Fruit fly (Drosophila melanogaster): ENCODE measurements around the gene PhKgamma.

The PhKgamma gene

dm6 chrX:11714529-11715262 is 19.8 kb downstream of the PhKgamma start:
- TF ChIP-seq CG32121 (GFP tag; IDR thresholded peaks at IDR 0.05) (peak; percentile 66), CG15710 (tag; optimal IDR thresholded peaks at IDR 0.05) (no peak), Pif1A (GFP tag; optimal IDR thresholded peaks at IDR 0.05) (peak; percentile 3), CG8159 (tag; optimal IDR thresholded peaks at IDR 0.05) (no peak), CG14655 (GFP tag; optimal IDR thresholded peaks at IDR 0.05) (no peak), CG34367 (tag; optimal IDR thresholded peaks at IDR 0.05) (no peak), fd96Ca (GFP tag; IDR thresholded peaks at IDR 0.05) (peak; percentile 74), rn (GFP tag; IDR thresholded peaks at IDR 0.05) (peak; percentile 38; the same call in 1 of the 2 replicates), CG17806 (tag; optimal IDR thresholded peaks at IDR 0.05) (peak; percentile 37), CG4496 (GFP tag; IDR thresholded peaks at IDR 0.05) (peak; percentile 86; the same call in 2 of the 3 replicates), CG12605 (GFP tag; IDR thresholded peaks at IDR 0.05) (no peak; the same call in 1 of the 2 replicates), EcR (GFP tag; optimal IDR thresholded peaks at IDR 0.05) (no peak), D1 (tag; optimal IDR thresholded peaks at IDR 0.05) (no peak), Snoo (tag; optimal IDR thresholded peaks at IDR 0.05) (no peak), CG13204 (GFP tag; optimal IDR thresholded peaks at IDR 0.05) (peak; percentile 8), gl (tag; optimal IDR thresholded peaks at IDR 0.05) (no peak), CG9948 (tag; optimal IDR thresholded peaks at IDR 0.05) (no peak), Ets98B (GFP tag; IDR thresholded peaks at IDR 0.05) (peak; percentile 75), CG8301 (tag; optimal IDR thresholded peaks at IDR 0.05) (no peak), Pif1B (GFP tag; optimal IDR thresholded peaks at IDR 0.05) (peak; percentile 59), CG10348 (GFP tag; IDR thresholded peaks at IDR 0.05) (no peak; the same call in 1 of the 2 replicates)

- no peak; the same call in none of the 3 replicates for TF ChIP-seq fd96Ca (GFP tag; IDR thresholded peaks at IDR 0.05)
- no peak for TF ChIP-seq gl (tag; optimal IDR thresholded peaks at IDR 0.05)
- no peak for TF ChIP-seq CG34367 (tag; optimal IDR thresholded peaks at IDR 0.05)
- TF ChIP-seq CG10348 (GFP tag; IDR thresholded peaks at IDR 0.05), result no peak
- peak; percentile 44 for TF ChIP-seq CG9948 (tag; optimal IDR thresholded peaks at IDR 0.05)
- peak; percentile 22 for TF ChIP-seq D1 (tag; optimal IDR thresholded peaks at IDR 0.05)
- TF ChIP-seq CG15710 (tag; optimal IDR thresholded peaks at IDR 0.05), result peak; percentile 52
- TF ChIP-seq Pif1B (GFP tag; optimal IDR thresholded peaks at IDR 0.05), result peak; percentile 34
- TF ChIP-seq rn (GFP tag; IDR thresholded peaks at IDR 0.05), result no peak
- TF ChIP-seq CG17806 (tag; optimal IDR thresholded peaks at IDR 0.05), result peak; percentile 47
- TF ChIP-seq Snoo (tag; optimal IDR thresholded peaks at IDR 0.05), result peak; percentile 19
- no peak for TF ChIP-seq EcR (GFP tag; optimal IDR thresholded peaks at IDR 0.05)
- no peak for TF ChIP-seq CG13204 (GFP tag; optimal IDR thresholded peaks at IDR 0.05)
- peak; percentile 57 for TF ChIP-seq CG8301 (tag; optimal IDR thresholded peaks at IDR 0.05)
- TF ChIP-seq CG12605 (GFP tag; IDR thresholded peaks at IDR 0.05), result no peak
- peak; percentile 43 for TF ChIP-seq CG8159 (tag; optimal IDR thresholded peaks at IDR 0.05)
- no peak for TF ChIP-seq Ets98B (GFP tag; IDR thresholded peaks at IDR 0.05)
- peak; percentile 31 for TF ChIP-seq CG4496 (GFP tag; IDR thresholded peaks at IDR 0.05)
- TF ChIP-seq CG32121 (GFP tag; IDR thresholded peaks at IDR 0.05), result no peak
- TF ChIP-seq CG14655 (GFP tag; optimal IDR thresholded peaks at IDR 0.05), result peak; percentile 52
- TF ChIP-seq Pif1A (GFP tag; optimal IDR thresholded peaks at IDR 0.05), result peak; percentile 45
These were observed 20.3 kb downstream of the PhKgamma start, which contains the start of gene Amun for dm6 chrX:11715263-11715659. TSS of gene Amun (minus strand) at chrX:11715565.

DNA sequence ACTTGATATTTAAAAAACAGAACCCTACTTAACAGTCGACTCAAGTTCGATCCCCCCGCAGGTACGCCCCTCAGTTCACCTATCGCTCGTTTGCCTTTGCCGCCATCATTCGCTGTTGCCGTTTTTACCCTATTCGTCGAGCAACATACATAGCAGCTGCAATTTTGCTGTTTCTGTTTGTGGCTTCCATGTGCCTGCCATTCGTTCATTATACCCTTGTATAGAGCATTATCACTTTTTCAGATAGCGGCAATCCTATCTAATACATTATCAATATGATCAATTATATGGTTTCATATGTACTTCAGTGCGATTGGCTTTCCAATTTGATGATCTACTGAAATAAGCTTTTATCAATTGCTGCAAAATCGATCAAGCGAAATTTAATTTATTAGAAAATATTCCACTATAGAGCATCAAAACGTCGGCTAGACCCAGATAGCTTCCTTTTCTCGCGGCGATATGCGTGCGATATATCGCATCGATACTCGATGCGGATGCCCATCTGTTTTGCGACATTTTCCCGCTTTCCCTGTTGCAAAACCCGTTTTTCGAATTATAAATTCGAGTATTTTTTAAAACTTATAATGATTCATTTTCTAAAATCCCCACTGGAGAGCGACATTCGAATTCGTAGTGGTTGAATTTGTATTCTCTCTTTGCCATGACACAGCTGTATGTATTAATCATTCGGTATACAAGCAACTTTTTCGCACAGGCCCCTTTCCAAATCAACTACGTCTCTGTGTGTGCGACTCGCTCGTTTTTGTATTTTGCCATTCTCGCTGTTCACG is 21.2 kb downstream of the PhKgamma start:
- TF ChIP-seq CG13204 (GFP tag; optimal IDR thresholded peaks at IDR 0.05), result peak; percentile 79
- peak; percentile 87 for TF ChIP-seq D1 (tag; optimal IDR thresholded peaks at IDR 0.05)
- peak; percentile 81 for TF ChIP-seq gl (tag; optimal IDR thresholded peaks at IDR 0.05)
- peak; percentile 90 for TF ChIP-seq CG15710 (tag; optimal IDR thresholded peaks at IDR 0.05)
- TF ChIP-seq fd96Ca (GFP tag; IDR thresholded peaks at IDR 0.05), result peak; percentile 91
- TF ChIP-seq CG12605 (GFP tag; IDR thresholded peaks at IDR 0.05), result peak; percentile 78
- TF ChIP-seq CG17806 (tag; optimal IDR thresholded peaks at IDR 0.05), result peak; percentile 88
- no peak for TF ChIP-seq EcR (GFP tag; optimal IDR thresholded peaks at IDR 0.05)
- TF ChIP-seq CG32121 (GFP tag; IDR thresholded peaks at IDR 0.05), result peak; percentile 86
- peak; percentile 89 for TF ChIP-seq CG9948 (tag; optimal IDR thresholded peaks at IDR 0.05)
- peak; percentile 95 for TF ChIP-seq CG8159 (tag; optimal IDR thresholded peaks at IDR 0.05)
- peak; percentile 93 for TF ChIP-seq CG8301 (tag; optimal IDR thresholded peaks at IDR 0.05)
- peak; percentile 61 for TF ChIP-seq rn (GFP tag; IDR thresholded peaks at IDR 0.05)
- TF ChIP-seq Pif1B (GFP tag; optimal IDR thresholded peaks at IDR 0.05), result peak; percentile 94
- peak; percentile 76 for TF ChIP-seq CG4496 (GFP tag; IDR thresholded peaks at IDR 0.05)
- TF ChIP-seq Ets98B (GFP tag; IDR thresholded peaks at IDR 0.05), result peak; percentile 58
- peak; percentile 85 for TF ChIP-seq Pif1A (GFP tag; optimal IDR thresholded peaks at IDR 0.05)
- TF ChIP-seq Snoo (tag; optimal IDR thresholded peaks at IDR 0.05), result peak; percentile 89
- peak; percentile 88 for TF ChIP-seq CG34367 (tag; optimal IDR thresholded peaks at IDR 0.05)
- peak; percentile 56 for TF ChIP-seq CG10348 (GFP tag; IDR thresholded peaks at IDR 0.05)
- peak; percentile 95 for TF ChIP-seq CG14655 (GFP tag; optimal IDR thresholded peaks at IDR 0.05)

- TF ChIP-seq CG8159 (tag; optimal IDR thresholded peaks at IDR 0.05) (no peak), Pif1A (GFP tag; optimal IDR thresholded peaks at IDR 0.05) (no peak), D1 (tag; optimal IDR thresholded peaks at IDR 0.05) (no peak), Ets98B (GFP tag; IDR thresholded peaks at IDR 0.05) (no peak), fd96Ca (GFP tag; IDR thresholded peaks at IDR 0.05) (no peak), CG17806 (tag; optimal IDR thresholded peaks at IDR 0.05) (no peak), gl (tag; optimal IDR thresholded peaks at IDR 0.05) (no peak)
These were observed 21.9 kb downstream of the PhKgamma start, which contains the start of gene prtp for dm6 chrX:11716731-11717326. TSS of gene prtp (plus strand) at chrX:11716756.
